Fruit fly (Drosophila melanogaster) whole organism, prepupa: Measurements from ENCODE around the gene CG42716.
A peak's percentile ranks its signal among the peaks of the same experiment; 100 is the strongest.

Source experiments
- Ets96B ChIP-seq: fragments of 200-800 bp; optimal IDR thresholded peaks from 2 replicates; lab custom pipeline; 2019; ENCODE audit warnings: missing biosample characterization, mild to moderate bottlenecking, missing genetic modification characterization, moderate library complexity
- achi ChIP-seq: fragments of 200-800 bp; sonication (Bioruptor generic); optimal IDR thresholded peaks from 3 replicates; lab custom pipeline; 2016; ENCODE audit warnings: missing biosample characterization, missing genetic modification characterization

DNA sequence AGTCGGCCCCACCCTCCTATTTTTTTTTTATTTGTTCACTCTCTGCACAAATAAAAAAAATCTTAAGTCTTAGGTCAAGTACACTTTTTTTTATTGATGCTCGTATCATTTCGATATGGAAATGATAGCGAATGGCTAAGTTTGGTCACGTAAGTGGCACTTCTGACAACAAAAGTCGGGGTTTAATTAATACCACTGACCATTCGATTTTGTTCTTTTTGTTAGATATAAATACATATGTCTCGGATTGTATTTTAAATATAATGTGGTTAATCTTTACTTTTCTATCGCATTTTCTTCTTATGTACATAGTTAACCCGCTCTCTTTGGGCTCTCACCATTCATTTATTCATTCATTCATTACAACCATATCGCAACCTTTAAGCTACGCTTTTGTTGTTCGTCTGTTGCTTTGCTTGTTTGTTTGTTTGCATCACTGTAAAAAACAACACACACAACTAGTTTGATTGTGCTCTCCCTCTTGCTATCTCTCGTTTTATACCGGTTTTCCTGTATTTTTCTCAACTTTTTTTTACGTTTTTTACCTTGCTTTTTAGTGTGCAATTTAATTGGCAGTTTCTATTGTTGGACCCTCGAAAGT is 31.4 kb upstream of the CG42716 start:
- TF ChIP-seq Ets96B (peak; percentile 43), achi (GFP tag; lab: Kevin White, UChicago) (peak; percentile 12)
